Fruit fly (Drosophila melanogaster) whole organism, embryonic: ENCODE results near the gene Ppm1.

Experiments
- Adf1 ChIP-seq: fragments of 200-800 bp; sonication (Bioruptor generic); IDR thresholded peaks from 2 replicates; pipeline ENCODE4 v1.3.6; 2022; ENCODE audit warnings: missing biosample characterization, missing genetic modification characterization
- BEAF-32 ChIP-seq: fragments of 200-800 bp; sonication (Bioruptor generic); optimal IDR thresholded peaks from 3 replicates; lab custom pipeline; 2017; ENCODE audit warnings: missing biosample characterization, missing genetic modification characterization, mild to moderate bottlenecking, moderate library complexity, missing genetic modification reagents
- CG10267 ChIP-seq: fragments of 200-800 bp; sonication (Bioruptor generic); optimal IDR thresholded peaks from 2 replicates; lab custom pipeline; 2018; ENCODE audit warnings: missing biosample characterization, mild to moderate bottlenecking, missing genetic modification characterization, moderate library complexity
- CG10462 ChIP-seq: fragments of 200-800 bp; sonication (Bioruptor generic); optimal IDR thresholded peaks from 2 replicates; lab custom pipeline; 2016; ENCODE audit warnings: missing biosample characterization, missing genetic modification characterization
- CG11247 ChIP-seq: fragments of 200-800 bp; sonication (Bioruptor generic); IDR thresholded peaks from 2 replicates; pipeline ENCODE4 v1.3.6; 2022; ENCODE audit warnings: missing biosample characterization, missing genetic modification characterization
- CG11398 ChIP-seq: fragments of 200-800 bp; sonication (Bioruptor generic); optimal IDR thresholded peaks from 2 replicates; lab custom pipeline; 2016; ENCODE audit warnings: missing biosample characterization, missing genetic modification characterization
- CG13624 ChIP-seq: fragments of 200-800 bp; sonication (Bioruptor generic); optimal IDR thresholded peaks from 2 replicates; lab custom pipeline; 2016; ENCODE audit warnings: missing biosample characterization, missing genetic modification characterization
- CG17612 ChIP-seq: fragments of 200-800 bp; sonication (Bioruptor generic); IDR thresholded peaks from 2 replicates; pipeline ENCODE4 v1.3.6; 2022; ENCODE audit warnings: missing biosample characterization, missing genetic modification characterization
- CG17802 ChIP-seq: fragments of 200-800 bp; sonication (Bioruptor generic); optimal IDR thresholded peaks from 2 replicates; lab custom pipeline; 2018; ENCODE audit warnings: missing biosample characterization, mild to moderate bottlenecking, missing genetic modification characterization, moderate library complexity
- CG18599 ChIP-seq: fragments of 200-800 bp; sonication (Bioruptor generic); optimal IDR thresholded peaks from 3 replicates; lab custom pipeline; 2017; ENCODE audit warnings: missing biosample characterization, missing genetic modification characterization, mild to moderate bottlenecking, moderate library complexity, missing genetic modification reagents
- CG18619 ChIP-seq: fragments of 200-800 bp; sonication (Bioruptor generic); optimal IDR thresholded peaks from 3 replicates; lab custom pipeline; 2017; ENCODE audit warnings: missing biosample characterization, mild to moderate bottlenecking, missing genetic modification characterization
- CG31224 ChIP-seq: fragments of 200-800 bp; sonication (Bioruptor generic); IDR thresholded peaks from 2 replicates; pipeline ENCODE4 v1.3.6; 2022; ENCODE audit warnings: missing biosample characterization, missing genetic modification characterization
- CG33213 ChIP-seq: fragments of 200-800 bp; sonication (Bioruptor generic); optimal IDR thresholded peaks from 3 replicates; lab custom pipeline; 2016; ENCODE audit warnings: missing biosample characterization, missing genetic modification characterization
- CG3726 ChIP-seq: fragments of 200-800 bp; sonication (Bioruptor generic); IDR thresholded peaks from 3 replicates; pipeline ENCODE4, ENCODE4 v1.3.6; 2022; ENCODE audit warnings: missing biosample characterization, missing genetic modification characterization
- CG4424 ChIP-seq: fragments of 200-800 bp; sonication (Bioruptor generic); optimal IDR thresholded peaks from 3 replicates; lab custom pipeline; 2016; ENCODE audit warnings: missing biosample characterization, missing genetic modification characterization
- CG6272 ChIP-seq: fragments of 200-800 bp; sonication (Bioruptor generic); IDR thresholded peaks from 2 replicates; pipeline ENCODE4 v1.3.6; 2022; ENCODE audit warnings: missing biosample characterization, missing genetic modification characterization
- CG6765 ChIP-seq: fragments of 200-800 bp; sonication (Bioruptor generic); optimal IDR thresholded peaks from 3 replicates; lab custom pipeline; 2017; ENCODE audit warnings: missing biosample characterization, mild to moderate bottlenecking, missing genetic modification characterization
- CG7372 ChIP-seq: fragments of 200-800 bp; sonication (Bioruptor generic); IDR thresholded peaks from 2 replicates; pipeline ENCODE4 v1.3.6; 2022; ENCODE audit warnings: missing biosample characterization, missing genetic modification characterization
- CG8478 ChIP-seq: fragments of >200 bp; optimal IDR thresholded peaks from 2 replicates; lab custom pipeline; 2018
- CG9727 ChIP-seq: fragments of 200-800 bp; sonication (Bioruptor generic); optimal IDR thresholded peaks from 3 replicates; lab custom pipeline; 2017; ENCODE audit warnings: missing biosample characterization, mild to moderate bottlenecking, missing genetic modification characterization
- CoRest ChIP-seq: fragments of 200-800 bp; sonication (Bioruptor generic); optimal IDR thresholded peaks from 3 replicates; lab custom pipeline; 2018; ENCODE audit warnings: missing biosample characterization, mild to moderate bottlenecking, missing genetic modification characterization, moderate library complexity
- D19A ChIP-seq: fragments of 200-800 bp; optimal IDR thresholded peaks from 3 replicates; lab custom pipeline; 2019; ENCODE audit warnings: missing biosample characterization, mild to moderate bottlenecking, missing genetic modification characterization, moderate library complexity
- Dll ChIP-seq: fragments of 200-800 bp; sonication (Bioruptor generic); IDR thresholded peaks from 4 replicates; pipeline ENCODE4 v1.3.6; 2022; ENCODE audit warnings: missing biosample characterization, missing genetic modification characterization; ENCODE audit not compliant: partially characterized antibody
- Fer2 ChIP-seq: fragments of 200-800 bp; sonication (Bioruptor generic); optimal IDR thresholded peaks from 2 replicates; lab custom pipeline; 2018; ENCODE audit warnings: missing biosample characterization, mild to moderate bottlenecking, missing genetic modification characterization, moderate library complexity
- GATAe ChIP-seq: fragments of 200-800 bp; sonication (Bioruptor generic); conservative IDR thresholded peaks from 2 replicates; pipeline ENCODE4 v1.3.6; 2022; ENCODE audit warnings: missing biosample characterization, missing genetic modification characterization
- HLH4C ChIP-seq: fragments of 200-800 bp; sonication (Bioruptor generic); IDR thresholded peaks from 3 replicates; pipeline ENCODE4 v1.3.6; 2022; ENCODE audit warnings: missing biosample characterization, missing genetic modification characterization; ENCODE audit not compliant: partially characterized antibody
- Jarid2 ChIP-seq: fragments of 200-800 bp; sonication (Bioruptor generic); optimal IDR thresholded peaks from 3 replicates; lab custom pipeline; 2017; ENCODE audit warnings: mild to moderate bottlenecking, missing biosample characterization, missing genetic modification reagents, missing genetic modification characterization
- Sox100B ChIP-seq: fragments of 200-800 bp; sonication (Bioruptor generic); optimal IDR thresholded peaks from 3 replicates; lab custom pipeline; 2018; ENCODE audit warnings: missing biosample characterization, mild to moderate bottlenecking, missing genetic modification characterization
- TFAM ChIP-seq: fragments of 200-800 bp; sonication (Bioruptor generic); optimal IDR thresholded peaks from 2 replicates; lab custom pipeline; 2017; ENCODE audit warnings: missing biosample characterization, missing genetic modification characterization, inconsistent platforms
- Taf1 ChIP-seq: fragments of 200-800 bp; sonication (Bioruptor generic); IDR thresholded peaks from 2 replicates; pipeline ENCODE4 v1.3.6; 2022; ENCODE audit warnings: missing biosample characterization, missing genetic modification characterization
- Trl ChIP-seq, 3 experiments: fragments of >200 bp in 2 of 3; fragments of 200-800 bp in 1 of 3; sonication (Bioruptor generic) in 1 of 3; optimal IDR thresholded peaks; 2 replicates in 1 of 3; 3 replicates in 2 of 3; lab custom pipeline; 2016 to 2017; ENCODE audit warnings: missing biosample characterization in 1 of 3, missing genetic modification characterization in 1 of 3
- Xrp1 ChIP-seq: fragments of 200-800 bp; sonication (Bioruptor generic); IDR thresholded peaks from 2 replicates; pipeline ENCODE4 v1.3.6; 2022; ENCODE audit warnings: missing biosample characterization, missing genetic modification characterization
- bab2 ChIP-seq: fragments of 200-800 bp; sonication (Bioruptor generic); optimal IDR thresholded peaks from 2 replicates; lab custom pipeline; 2016; ENCODE audit warnings: missing biosample characterization, missing genetic modification characterization
- chinmo ChIP-seq: fragments of 200-800 bp; sonication (Bioruptor generic); IDR thresholded peaks from 4 replicates; pipeline ENCODE4 v1.3.6; 2022; ENCODE audit warnings: missing biosample characterization, missing genetic modification characterization; ENCODE audit not compliant: partially characterized antibody
- ci ChIP-seq: fragments of 200-800 bp; sonication (Bioruptor generic); IDR thresholded peaks from 3 replicates; pipeline ENCODE4 v1.3.6; 2022; ENCODE audit warnings: missing biosample characterization, missing genetic modification characterization
- crol ChIP-seq: fragments of 200-800 bp; sonication (Bioruptor generic); IDR thresholded peaks from 2 replicates; pipeline ENCODE4 v1.3.6; 2022; ENCODE audit warnings: missing biosample characterization, missing genetic modification characterization
- dm ChIP-seq: fragments of 200-800 bp; sonication (Bioruptor generic); optimal IDR thresholded peaks from 3 replicates; lab custom pipeline; 2016; ENCODE audit warnings: missing biosample characterization, missing genetic modification characterization
- gsb-n ChIP-seq: fragments of 200-800 bp; sonication (Bioruptor generic); optimal IDR thresholded peaks from 3 replicates; lab custom pipeline; 2018; ENCODE audit warnings: missing biosample characterization, mild to moderate bottlenecking, missing genetic modification characterization
- jumu ChIP-seq: fragments of 200-800 bp; sonication (Bioruptor generic); optimal IDR thresholded peaks from 3 replicates; lab custom pipeline; 2016; ENCODE audit warnings: missing biosample characterization, missing genetic modification characterization
- kah ChIP-seq: fragments of 200-800 bp; sonication (Bioruptor generic); optimal IDR thresholded peaks from 2 replicates; lab custom pipeline; 2018; ENCODE audit warnings: missing biosample characterization, mild to moderate bottlenecking, missing genetic modification characterization
- kay ChIP-seq: fragments of 200-800 bp; sonication (Bioruptor generic); optimal IDR thresholded peaks from 2 replicates; lab custom pipeline; 2016; ENCODE audit warnings: missing biosample characterization, missing genetic modification characterization
- lilli ChIP-seq: fragments of 200-800 bp; sonication (Bioruptor generic); optimal IDR thresholded peaks from 3 replicates; lab custom pipeline; 2016; ENCODE audit warnings: missing biosample characterization, missing genetic modification characterization
- mld ChIP-seq: fragments of 200-800 bp; sonication (Bioruptor generic); IDR thresholded peaks from 3 replicates; pipeline ENCODE4 v1.3.6; 2022; ENCODE audit warnings: missing biosample characterization, missing genetic modification characterization; ENCODE audit not compliant: partially characterized antibody
- phol ChIP-seq: fragments of 200-800 bp; sonication (Bioruptor generic); optimal IDR thresholded peaks from 3 replicates; lab custom pipeline; 2018; ENCODE audit warnings: missing biosample characterization, mild to moderate bottlenecking, missing genetic modification characterization, moderate library complexity
- pum ChIP-seq: fragments of 200-800 bp; sonication (Bioruptor generic); optimal IDR thresholded peaks from 2 replicates; lab custom pipeline; 2016; ENCODE audit warnings: missing biosample characterization, missing genetic modification characterization
- ranshi ChIP-seq: fragments of 200-800 bp; sonication (Bioruptor generic); IDR thresholded peaks from 2 replicates; pipeline ENCODE4 v1.3.6; 2022; ENCODE audit warnings: missing biosample characterization, missing genetic modification characterization
- sc ChIP-seq, 3 experiments: fragments of >200 bp in 2 of 3; fragments of 200-800 bp in 1 of 3; sonication (Bioruptor generic) in 1 of 3; optimal IDR thresholded peaks; 2 replicates in 2 of 3; 3 replicates in 1 of 3; lab custom pipeline; 2017; ENCODE audit warnings: mild to moderate bottlenecking in 1 of 3, missing biosample characterization in 1 of 3, missing genetic modification characterization in 1 of 3, missing genetic modification reagents in 1 of 3
- sisA ChIP-seq: fragments of 200-800 bp; sonication (Bioruptor generic); IDR thresholded peaks from 2 replicates; pipeline ENCODE4 v1.3.6; 2022; ENCODE audit warnings: missing biosample characterization, missing genetic modification characterization

Gene Ppm1

DNA sequence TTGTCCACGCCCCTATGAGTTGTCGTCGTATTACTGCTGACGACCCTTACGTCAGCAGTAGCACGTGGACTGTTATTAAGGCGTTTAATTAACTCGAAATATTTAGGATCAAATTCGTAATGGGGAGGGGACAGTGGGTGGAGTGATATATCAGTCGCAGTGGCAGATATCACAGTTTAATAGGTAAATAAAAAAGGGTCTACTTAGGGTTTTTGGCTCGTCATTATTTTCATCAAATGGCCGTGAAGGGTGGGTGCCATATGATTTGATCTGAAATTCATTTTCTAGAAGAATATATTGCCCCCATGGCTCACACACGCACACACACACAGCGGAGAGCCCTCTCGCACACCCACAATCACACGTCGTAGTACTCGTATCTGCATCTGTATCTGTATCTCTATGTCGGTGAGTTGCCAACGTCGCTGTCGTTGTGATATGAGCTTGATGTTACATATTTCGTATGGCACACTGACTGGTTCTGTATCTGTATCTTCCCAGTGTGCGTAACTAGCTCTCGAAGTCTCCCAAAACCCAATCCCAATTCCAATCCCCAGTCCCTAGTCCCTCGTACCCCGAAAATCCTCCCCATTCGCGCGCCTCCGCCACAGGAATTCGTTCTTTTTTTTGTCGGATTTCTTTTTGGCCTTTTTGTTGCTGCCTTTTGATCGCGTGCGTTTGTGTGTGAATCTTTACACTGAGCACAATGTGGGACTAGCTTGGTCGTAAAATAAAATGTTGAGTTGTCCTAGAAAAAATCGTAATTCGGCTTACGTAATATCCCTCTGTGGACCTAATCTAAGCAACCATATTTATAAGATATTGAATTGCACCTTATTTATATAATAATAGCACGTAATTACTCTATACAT, 45.6 kb downstream of the Ppm1 start (continued):
- TF ChIP-seq Dll (GFP tag; lab: Robert Waterston, UW) (no peak), CG11247 (GFP tag; lab: Robert Waterston, UW) (peak; percentile 47; the same call in 1 of the 2 replicates), D19A (tag; lab: Kevin White, UChicago) (no peak), chinmo (peak; percentile 82; the same call in 1 of the 4 replicates), Adf1 (GFP tag; lab: Robert Waterston, UW) (peak; percentile 87), dm (no peak), Taf1 (GFP tag; lab: Robert Waterston, UW) (no peak; the same call in 1 of the 2 replicates), CG13624 (no peak), CG10267 (tag; lab: Kevin White, UChicago) (peak; percentile 1), HLH4C (GFP tag; lab: Robert Waterston, UW) (no peak), sisA (GFP tag; lab: Robert Waterston, UW) (peak; percentile 61), CG18599 (GFP tag; lab: Kevin White, UChicago) (peak; percentile 34), phol (tag; lab: Kevin White, UChicago) (peak; percentile 51), gsb-n (tag; lab: Kevin White, UChicago) (no peak), bab2 (GFP tag; lab: Kevin White, UChicago) (peak; percentile 10), CG10462 (peak; percentile 12), Xrp1 (peak; percentile 55), CG9727 (peak; percentile 5), CG3726 (GFP tag; lab: Robert Waterston, UW) (no peak), sc (optimal IDR thresholded peaks at IDR 0.05; lab: Kevin White, UChicago) (no peak), sc (GFP tag; optimal IDR thresholded peaks at IDR 0.05; lab: Kevin White, UChicago) (peak; percentile 11), pum (GFP tag; lab: Kevin White, UChicago) (peak; percentile 11), jumu (GFP tag; lab: Kevin White, UChicago) (no peak), CG17612 (GFP tag; lab: Robert Waterston, UW) (peak; percentile 37; the same call in 1 of the 2 replicates), CoRest (tag; lab: Kevin White, UChicago) (peak; percentile 47), ranshi (GFP tag; lab: Robert Waterston, UW) (peak; percentile 47; the same call in 1 of the 2 replicates), lilli (GFP tag; lab: Kevin White, UChicago) (peak; percentile 54), Trl (optimal IDR thresholded peaks at IDR 0.05; lab: Kevin White, UChicago) (peak; percentile 35 to 81), Trl (GFP tag; optimal IDR thresholded peaks at IDR 0.05; lab: Kevin White, UChicago) (no peak), Fer2 (tag; lab: Kevin White, UChicago) (peak; percentile 12), crol (GFP tag; lab: Robert Waterston, UW) (peak; percentile 90), Sox100B (peak; percentile 41), mld (GFP tag; lab: Robert Waterston, UW) (no peak), CG18619 (GFP tag; lab: Kevin White, UChicago) (peak; percentile 35), kah (GFP tag; lab: Kevin White, UChicago) (no peak), CG33213 (no peak), CG7372 (GFP tag; lab: Robert Waterston, UW) (peak; percentile 65), CG17802 (tag; lab: Kevin White, UChicago) (peak; percentile 4), CG6765 (no peak), CG31224 (GFP tag; lab: Robert Waterston, UW) (peak; percentile 45; the same call in 1 of the 2 replicates), kay (GFP tag; lab: Kevin White, UChicago) (no peak), Jarid2 (GFP tag; lab: Kevin White, UChicago) (no peak), CG11398 (GFP tag; lab: Kevin White, UChicago) (no peak), TFAM (GFP tag; lab: Kevin White, UChicago) (no peak), GATAe (GFP tag; lab: Robert Waterston, UW) (no peak), CG4424 (peak; percentile 27), CG8478 (lab: Kevin White, UChicago) (peak; percentile 90), BEAF-32 (GFP tag; lab: Kevin White, UChicago) (no peak), ci (GFP tag; lab: Robert Waterston, UW) (peak; percentile 70; the same call in 2 of the 3 replicates), CG6272 (GFP tag; lab: Robert Waterston, UW) (no peak; the same call in 1 of the 2 replicates)
